Fruit fly (Drosophila melanogaster) whole organism, embryonic: Measurements from ENCODE around the gene CG34008.

ENCODE experiments used
- CG18764 ChIP-seq: fragments of 200-800 bp; sonication (Bioruptor generic); optimal IDR thresholded peaks from 3 replicates; lab custom pipeline; 2016; ENCODE audit warnings: missing biosample characterization, missing genetic modification characterization
- CG4404 ChIP-seq: fragments of 200-800 bp; sonication (Bioruptor generic); IDR thresholded peaks from 2 replicates; pipeline ENCODE4 v1.3.6; 2022; ENCODE audit warnings: missing biosample characterization, missing genetic modification characterization
- CHES-1-like ChIP-seq: fragments of 200-800 bp; sonication (Bioruptor generic); optimal IDR thresholded peaks from 2 replicates; lab custom pipeline; 2016; ENCODE audit warnings: missing biosample characterization, missing genetic modification characterization
- Doc3 ChIP-seq: fragments of 200-800 bp; sonication (Bioruptor generic); IDR thresholded peaks from 3 replicates; pipeline ENCODE4 v1.3.6; 2022; ENCODE audit warnings: missing biosample characterization, missing genetic modification characterization; ENCODE audit not compliant: partially characterized antibody
- HmgD ChIP-seq: fragments of 200-800 bp; sonication (Bioruptor generic); optimal IDR thresholded peaks from 3 replicates; lab custom pipeline; 2016; ENCODE audit warnings: missing biosample characterization, missing genetic modification characterization
- dimm ChIP-seq: fragments of 200-800 bp; sonication (Bioruptor generic); IDR thresholded peaks from 2 replicates; pipeline ENCODE4 v1.3.6; 2022; ENCODE audit warnings: missing biosample characterization, missing genetic modification characterization
- gt ChIP-seq: fragments of 200-800 bp; sonication (Bioruptor generic); IDR thresholded peaks from 2 replicates; pipeline ENCODE4 v1.3.6; 2022; ENCODE audit warnings: missing biosample characterization, missing genetic modification characterization
- lilli ChIP-seq: fragments of 200-800 bp; sonication (Bioruptor generic); optimal IDR thresholded peaks from 3 replicates; lab custom pipeline; 2016; ENCODE audit warnings: missing biosample characterization, missing genetic modification characterization
- lola ChIP-seq, 3 experiments: fragments of >200 bp in 2 of 3; fragments of 200-800 bp in 1 of 3; sonication (Bioruptor generic) in 1 of 3; optimal IDR thresholded peaks; 2 replicates each; lab custom pipeline; 2017 to 2019; ENCODE audit warnings: missing biosample characterization in 3 of 3, missing genetic modification characterization in 3 of 3, mild to moderate bottlenecking in 1 of 3, moderate library complexity in 1 of 3
- mam ChIP-seq: fragments of 200-800 bp; sonication (Bioruptor generic); optimal IDR thresholded peaks from 3 replicates; lab custom pipeline; 2016; ENCODE audit warnings: missing biosample characterization, missing genetic modification characterization
- toy ChIP-seq: fragments of 200-800 bp; sonication (Bioruptor generic); IDR thresholded peaks from 2 replicates; pipeline ENCODE4 v1.3.6; 2022; ENCODE audit warnings: missing biosample characterization, missing genetic modification characterization
- vnd ChIP-seq: fragments of 200-800 bp; sonication (Bioruptor generic); IDR thresholded peaks from 3 replicates; pipeline ENCODE4 v1.3.6; 2022; ENCODE audit warnings: missing biosample characterization, missing genetic modification characterization; ENCODE audit not compliant: partially characterized antibody

DNA sequence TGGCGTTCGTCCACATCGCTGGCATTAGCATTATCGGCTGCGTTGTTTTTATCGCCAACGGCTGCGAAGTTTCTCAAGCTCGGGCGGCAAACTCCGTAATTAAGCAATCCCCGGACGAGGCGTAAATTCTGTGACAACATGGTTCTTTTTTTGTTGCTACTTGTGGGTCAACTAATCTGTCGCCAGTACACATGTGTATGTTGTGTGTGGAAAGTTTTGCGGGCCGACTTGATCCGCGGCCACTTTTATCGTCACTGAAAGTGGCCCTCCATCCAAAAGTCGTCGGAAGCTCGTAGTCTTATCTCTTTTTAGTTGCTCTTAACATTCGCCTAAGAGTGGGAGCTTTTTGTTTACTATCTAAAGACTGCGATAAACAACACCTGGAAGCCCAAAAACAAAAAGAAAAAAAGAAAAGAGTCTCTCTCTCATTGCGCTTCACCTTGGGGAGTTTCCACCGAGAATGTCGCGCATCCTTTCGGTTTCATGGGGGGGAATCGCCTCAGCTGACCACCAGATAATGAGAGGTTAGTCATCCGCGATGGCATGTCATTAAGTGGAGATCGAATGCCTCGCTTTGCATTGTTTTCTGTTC lies 17.4 kb downstream of the CG34008 start, which contains the start of gene CG10877:
- no peak for TF ChIP-seq CG4404 (GFP tag; lab: Robert Waterston, UW)
- no peak for TF ChIP-seq Doc3
- no peak for TF ChIP-seq HmgD
- no peak for TF ChIP-seq vnd (GFP tag; lab: Robert Waterston, UW)
- no peak for TF ChIP-seq gt (GFP tag; lab: Robert Waterston, UW)
- no peak for TF ChIP-seq mam
- TF ChIP-seq lola (GFP tag; optimal IDR thresholded peaks at IDR 0.05; lab: Kevin White, UChicago): no peak
- no peak for TF ChIP-seq dimm (GFP tag; lab: Robert Waterston, UW)
- no peak for TF ChIP-seq toy (GFP tag; lab: Robert Waterston, UW)
- TF ChIP-seq CHES-1-like (GFP tag; lab: Kevin White, UChicago): no peak
- TF ChIP-seq CG18764: no peak
- no peak for TF ChIP-seq lilli (GFP tag; lab: Kevin White, UChicago)
